Worm (Caenorhabditis elegans) whole organism, young adult: ENCODE results near the gene C04B4.1.

ENCODE experiments used
- D2030.7 ChIP-seq: fragments of 200-800 bp; sonication (Bioruptor generic); IDR thresholded peaks from 2 replicates; pipeline ENCODE4 v1.3.6; 2022; ENCODE audit warnings: missing genetic modification reagents, missing genetic modification characterization, missing compliant biosample characterization
- F22D6.2 ChIP-seq: sonication (generic microtip); optimal IDR thresholded peaks from 2 replicates; lab custom pipeline; 2016; ENCODE audit warnings: mild to moderate bottlenecking, missing genetic modification characterization, missing compliant biosample characterization
- F33H1.4 ChIP-seq: fragments of 200-800 bp; sonication (Bioruptor generic); IDR thresholded peaks from 2 replicates; pipeline ENCODE4 v1.3.6; 2022; ENCODE audit warnings: missing genetic modification reagents, missing genetic modification characterization, missing compliant biosample characterization
- F37B4.10 ChIP-seq: fragments of 200-800 bp; sonication (Bioruptor generic); IDR thresholded peaks from 2 replicates; pipeline ENCODE4 v1.3.6; 2022; ENCODE audit warnings: missing genetic modification characterization, missing compliant biosample characterization
- F39B2.1 ChIP-seq: fragments of 200-800 bp; sonication (Bioruptor generic); IDR thresholded peaks from 2 replicates; pipeline ENCODE4 v1.3.6; 2022; ENCODE audit warnings: missing genetic modification reagents, missing genetic modification characterization, missing compliant biosample characterization
- F49E8.2 ChIP-seq: sonication (generic microtip); optimal IDR thresholded peaks from 3 replicates; lab custom pipeline; 2017; ENCODE audit warnings: missing genetic modification characterization, mild to moderate bottlenecking, missing compliant biosample characterization, antibody characterized with exemption, moderate library complexity; ENCODE audit not compliant: insufficient read depth
- F55B11.4 ChIP-seq: sonication (generic microtip); optimal IDR thresholded peaks from 2 replicates; lab custom pipeline; 2016; ENCODE audit warnings: missing compliant biosample characterization, missing genetic modification characterization, borderline replicate concordance; ENCODE audit not compliant: insufficient read depth
- F57A8.1 ChIP-seq: fragments of 200-800 bp; sonication (Bioruptor generic); optimal IDR thresholded peaks from 2 replicates; lab custom pipeline; 2018; ENCODE audit warnings: mild to moderate bottlenecking, missing genetic modification characterization, moderate library complexity, missing compliant biosample characterization
- T07F8.4 ChIP-seq: sonication (generic microtip); optimal IDR thresholded peaks from 2 replicates; lab custom pipeline; 2016; ENCODE audit warnings: mild to moderate bottlenecking, missing genetic modification characterization, moderate library complexity, missing compliant biosample characterization
- T26A5.8 ChIP-seq: sonication (generic microtip); optimal IDR thresholded peaks from 2 replicates; lab custom pipeline; 2016; ENCODE audit warnings: missing genetic modification characterization, missing compliant biosample characterization
- Y67H2A.10 ChIP-seq: fragments of 200-800 bp; sonication (Bioruptor generic); conservative IDR thresholded peaks from 2 replicates; pipeline ENCODE4 v1.3.6; 2022; ENCODE audit warnings: missing genetic modification reagents, missing genetic modification characterization, missing compliant biosample characterization
- aptf-2 ChIP-seq: fragments of 200-800 bp; sonication (Bioruptor generic); conservative IDR thresholded peaks from 2 replicates; pipeline ENCODE4 v1.3.6; 2022; ENCODE audit warnings: missing genetic modification reagents, missing genetic modification characterization, missing compliant biosample characterization
- aptf-3 ChIP-seq: fragments of 200-800 bp; sonication (Bioruptor generic); IDR thresholded peaks from 2 replicates; pipeline ENCODE4 v1.3.6; 2022; ENCODE audit warnings: missing genetic modification characterization, missing compliant biosample characterization
- attf-6 ChIP-seq: fragments of 200-800 bp; sonication (Bioruptor generic); IDR thresholded peaks from 2 replicates; pipeline ENCODE4 v1.3.6; 2022; ENCODE audit warnings: missing genetic modification reagents, missing genetic modification characterization, missing compliant biosample characterization
- ccch-3 ChIP-seq: fragments of 200-800 bp; sonication (Bioruptor generic); optimal IDR thresholded peaks from 2 replicates; lab custom pipeline; 2018; ENCODE audit warnings: mild to moderate bottlenecking, missing genetic modification characterization, missing compliant biosample characterization
- die-1 ChIP-seq: sonication (generic microtip); optimal IDR thresholded peaks from 2 replicates; lab custom pipeline; 2016; ENCODE audit warnings: missing genotype, mild to moderate bottlenecking, missing genetic modification characterization, missing compliant biosample characterization
- efl-1 ChIP-seq: fragments of 150-350 bp; optimal IDR thresholded peaks from 2 replicates; lab custom pipeline; 2014; ENCODE audit warnings: missing biosample characterization, missing genetic modification reagents, missing genetic modification characterization
- fkh-3 ChIP-seq: sonication (generic microtip); optimal IDR thresholded peaks from 2 replicates; lab custom pipeline; 2016; ENCODE audit warnings: mild to moderate bottlenecking, missing genetic modification characterization, missing compliant biosample characterization
- gei-17 ChIP-seq: fragments of 200-800 bp; sonication (Bioruptor generic); optimal IDR thresholded peaks from 2 replicates; lab custom pipeline; 2018; ENCODE audit warnings: mild to moderate bottlenecking, missing genetic modification characterization, missing compliant biosample characterization
- him-1 ChIP-seq: sonication (generic microtip); optimal IDR thresholded peaks from 2 replicates; lab custom pipeline; 2016; ENCODE audit warnings: missing genotype, missing genetic modification reagents, missing genetic modification characterization, missing compliant biosample characterization
- hmg-1.2 ChIP-seq: fragments of 200-800 bp; sonication (Bioruptor generic); IDR thresholded peaks from 2 replicates; pipeline ENCODE4 v1.3.6; 2022; ENCODE audit warnings: missing genetic modification reagents, missing genetic modification characterization, missing compliant biosample characterization
- hrde-1 ChIP-seq: sonication (generic microtip); optimal IDR thresholded peaks from 2 replicates; lab custom pipeline; 2016; ENCODE audit warnings: missing genetic modification characterization, mild to moderate bottlenecking, missing compliant biosample characterization, moderate library complexity, missing genotype, missing genetic modification reagents, borderline replicate concordance
- hsf-1 ChIP-seq: fragments of 200-800 bp; sonication (Bioruptor generic); IDR thresholded peaks from 2 replicates; pipeline ENCODE4 v1.3.6; 2022; ENCODE audit warnings: missing genetic modification reagents, missing genetic modification characterization, missing compliant biosample characterization
- let-607 ChIP-seq, 2 experiments: fragments of 200-800 bp in 1 of 2; sonication (Bioruptor generic) in 1 of 2; sonication (generic microtip) in 1 of 2; optimal IDR thresholded peaks; 2 replicates each; lab custom pipeline; 2016 to 2018; ENCODE audit warnings: mild to moderate bottlenecking in 2 of 2, missing compliant biosample characterization in 2 of 2, missing genetic modification characterization in 2 of 2, moderate library complexity in 2 of 2, missing genotype in 1 of 2
- lsy-27 ChIP-seq: sonication (generic microtip); optimal IDR thresholded peaks from 2 replicates; lab custom pipeline; 2017; ENCODE audit warnings: missing genetic modification characterization, mild to moderate bottlenecking, missing compliant biosample characterization, antibody characterized with exemption, missing genotype, borderline replicate concordance; ENCODE audit not compliant: insufficient read depth
- mcd-1 ChIP-seq: fragments of 200-800 bp; sonication (Bioruptor generic); IDR thresholded peaks from 2 replicates; pipeline ENCODE4 v1.3.6; 2022; ENCODE audit warnings: missing genetic modification reagents, missing genetic modification characterization, missing compliant biosample characterization
- nhr-27 ChIP-seq: fragments of 200-800 bp; sonication (Bioruptor generic); optimal IDR thresholded peaks from 2 replicates; lab custom pipeline; 2018; ENCODE audit warnings: mild to moderate bottlenecking, missing genetic modification characterization, moderate library complexity, missing compliant biosample characterization
- repo-1 ChIP-seq: sonication (generic microtip); optimal IDR thresholded peaks from 2 replicates; lab custom pipeline; 2017; ENCODE audit warnings: mild to moderate bottlenecking, missing genetic modification characterization, missing compliant biosample characterization
- tbx-9 ChIP-seq: sonication (generic microtip); optimal IDR thresholded peaks from 2 replicates; lab custom pipeline; 2016; ENCODE audit warnings: borderline replicate concordance, missing genetic modification characterization, inconsistent platforms, missing compliant biosample characterization
- xnd-1 ChIP-seq: sonication (generic microtip); optimal IDR thresholded peaks from 2 replicates; lab custom pipeline; 2016; ENCODE audit warnings: missing genotype, missing genetic modification reagents, missing genetic modification characterization, missing compliant biosample characterization
- zim-3 ChIP-seq: sonication (generic microtip); optimal IDR thresholded peaks from 2 replicates; lab custom pipeline; 2017; ENCODE audit warnings: mild to moderate bottlenecking, missing genetic modification characterization, moderate library complexity, missing compliant biosample characterization
- ztf-22 ChIP-seq: fragments of 200-800 bp; sonication (Bioruptor generic); optimal IDR thresholded peaks from 2 replicates; lab custom pipeline; 2018; ENCODE audit warnings: mild to moderate bottlenecking, missing genetic modification characterization, moderate library complexity, missing compliant biosample characterization
- ztf-6 ChIP-seq: fragments of 200-800 bp; sonication (Bioruptor generic); IDR thresholded peaks from 2 replicates; pipeline ENCODE4 v1.3.6; 2022; ENCODE audit warnings: missing genetic modification reagents, missing genetic modification characterization, missing compliant biosample characterization

The C04B4.1 gene

DNA sequence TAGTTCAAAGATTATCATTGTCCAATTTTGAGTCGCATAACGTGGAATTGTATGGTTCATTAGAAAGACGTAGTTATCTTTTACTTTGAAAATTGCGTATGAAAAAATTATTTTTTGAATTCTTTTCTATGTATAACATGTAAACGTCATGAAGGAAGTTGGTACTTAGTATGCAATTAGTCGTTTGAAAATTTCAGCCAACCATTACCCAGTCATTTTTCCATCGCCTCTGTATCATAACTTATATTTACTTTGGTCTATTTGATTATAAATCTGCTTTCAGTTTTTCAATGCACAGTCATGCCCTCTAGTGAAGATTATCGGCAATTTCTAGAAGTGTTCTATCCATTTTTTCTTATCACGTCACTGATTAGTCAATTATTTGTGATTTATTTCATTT is 45.8 kb downstream of the C04B4.1 start, which contains the start of gene srd-41:
Gene srd-41, plus strand, starts transcription at position 301 of the 400 bp plus-strand sequence.
- no peak for TF ChIP-seq mcd-1 (GFP tag; lab: Robert Waterston, UW)
- no peak for TF ChIP-seq T26A5.8 (tag; lab: Kevin White, UChicago)
- no peak for TF ChIP-seq let-607 (tag; optimal IDR thresholded peaks at IDR 0.05; lab: Kevin White, UChicago)
- no peak for TF ChIP-seq repo-1 (tag; lab: Kevin White, UChicago)
- no peak for TF ChIP-seq die-1
- no peak for TF ChIP-seq F22D6.2
- TF ChIP-seq attf-6, result no peak

DNA sequence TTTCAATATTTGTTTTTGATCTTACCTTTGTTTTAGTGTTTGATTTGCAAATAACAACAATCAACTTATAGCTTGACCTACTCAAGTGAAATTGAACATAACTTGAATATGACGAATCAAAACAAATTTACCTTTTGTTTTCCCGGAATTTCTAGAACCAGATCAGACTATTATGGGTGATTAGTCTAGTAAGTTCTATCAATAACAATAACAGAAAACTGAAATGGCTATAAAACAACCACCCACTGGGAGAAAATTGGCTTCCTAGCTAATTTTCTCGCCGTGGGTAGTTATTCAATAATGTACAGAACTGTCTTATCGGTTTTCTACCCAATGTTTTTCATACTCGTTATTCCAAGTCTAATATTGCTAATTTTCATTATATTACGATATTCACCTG is 48.1 kb downstream of the C04B4.1 start, which contains the start of gene srd-45:
Gene srd-45, plus strand, starts transcription at position 301 of the 400 bp plus-strand sequence.
- TF ChIP-seq Y67H2A.10 (no peak), zim-3 (tag; lab: Kevin White, UChicago) (no peak), F37B4.10 (GFP tag; lab: Robert Waterston, UW) (no peak), him-1 (tag; lab: Kevin White, UChicago) (no peak), hsf-1 (GFP tag; lab: Robert Waterston, UW) (no peak), aptf-3 (no peak), T07F8.4 (tag; lab: Kevin White, UChicago) (no peak), lsy-27 (tag; lab: Kevin White, UChicago) (no peak), ccch-3 (GFP tag; lab: Kevin White, UChicago) (no peak), gei-17 (GFP tag; lab: Kevin White, UChicago) (no peak), aptf-2 (GFP tag; lab: Robert Waterston, UW) (no peak), fkh-3 (no peak), efl-1 (GFP tag; lab: Kevin White, UChicago) (no peak), ztf-6 (GFP tag; lab: Robert Waterston, UW) (no peak), ztf-22 (GFP tag; lab: Kevin White, UChicago) (no peak), F57A8.1 (GFP tag; lab: Kevin White, UChicago) (no peak), tbx-9 (tag; lab: Kevin White, UChicago) (no peak), F33H1.4 (GFP tag; lab: Robert Waterston, UW) (no peak)

DNA sequence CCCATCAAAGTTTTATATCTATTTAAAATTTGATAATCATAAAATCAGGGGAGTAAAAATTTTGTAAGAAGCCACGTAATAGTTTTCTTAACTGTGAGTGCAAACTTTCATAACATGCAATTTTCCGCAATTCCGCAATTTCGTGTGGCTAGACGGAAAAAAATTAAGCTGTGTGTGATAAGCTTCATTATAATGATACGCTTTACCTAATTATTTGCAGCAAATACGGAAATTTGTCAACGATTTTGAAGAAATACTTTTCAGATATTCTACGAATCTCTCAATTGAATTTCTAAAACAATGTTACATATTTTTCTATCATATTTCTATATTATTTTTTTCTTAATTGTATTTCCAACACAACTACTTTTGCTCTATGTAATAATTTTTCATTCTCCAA is 51.2 kb downstream of the C04B4.1 start, which contains the start of gene srd-46:
Gene srd-46, plus strand, starts transcription at position 301 of the 400 bp plus-strand sequence.
- TF ChIP-seq nhr-27, result no peak
- no peak for TF ChIP-seq xnd-1 (tag; lab: Kevin White, UChicago)
- TF ChIP-seq D2030.7 (GFP tag; lab: Robert Waterston, UW), result no peak
- TF ChIP-seq repo-1 (tag; lab: Kevin White, UChicago), result no peak
- no peak for TF ChIP-seq F39B2.1 (GFP tag; lab: Robert Waterston, UW)
- TF ChIP-seq hmg-1.2 (GFP tag; lab: Robert Waterston, UW), result no peak
- TF ChIP-seq F55B11.4 (tag; lab: Kevin White, UChicago), result no peak
- TF ChIP-seq hrde-1 (tag; lab: Kevin White, UChicago), result no peak
- no peak for TF ChIP-seq F49E8.2 (tag; lab: Kevin White, UChicago)
- no peak for TF ChIP-seq fkh-3
